Worm (Caenorhabditis elegans) whole organism, L1 larva: Measurements from ENCODE around the gene F48E3.6.

ENCODE experiments used
- egl-27 ChIP-seq, 2 experiments: fragments of 150-350 bp in 1 of 2; sonication (generic microtip); optimal IDR thresholded peaks; 3 replicates each; lab custom pipeline; 2017 to 2018; ENCODE audit warnings: missing biosample characterization in 2 of 2, missing genetic modification characterization in 2 of 2, missing genetic modification reagents in 2 of 2
- elt-3 ChIP-seq, 6 experiments: fragments of 150-350 bp in 1 of 6; sonication (generic microtip); optimal IDR thresholded peaks; 2 replicates each; lab custom pipeline; 2017 to 2018; ENCODE audit warnings: missing biosample characterization in 6 of 6, missing genetic modification characterization in 6 of 6, inconsistent platforms in 1 of 6
- fkh-10 ChIP-seq: sonication (generic microtip); optimal IDR thresholded peaks from 2 replicates; lab custom pipeline; 2017; ENCODE audit warnings: missing biosample characterization, missing genetic modification reagents, missing genetic modification characterization
- nhr-237 ChIP-seq: fragments of 150-350 bp; optimal IDR thresholded peaks from 2 replicates; lab custom pipeline; 2014; ENCODE audit warnings: missing biosample characterization, missing genetic modification characterization
- nhr-77 ChIP-seq: fragments of 150-350 bp; optimal IDR thresholded peaks from 2 replicates; lab custom pipeline; 2014; ENCODE audit warnings: missing biosample characterization, missing genetic modification characterization
- xbp-1 ChIP-seq: sonication (generic microtip); optimal IDR thresholded peaks from 2 replicates; lab custom pipeline; 2016; ENCODE audit warnings: missing genetic modification characterization, missing compliant biosample characterization

DNA sequence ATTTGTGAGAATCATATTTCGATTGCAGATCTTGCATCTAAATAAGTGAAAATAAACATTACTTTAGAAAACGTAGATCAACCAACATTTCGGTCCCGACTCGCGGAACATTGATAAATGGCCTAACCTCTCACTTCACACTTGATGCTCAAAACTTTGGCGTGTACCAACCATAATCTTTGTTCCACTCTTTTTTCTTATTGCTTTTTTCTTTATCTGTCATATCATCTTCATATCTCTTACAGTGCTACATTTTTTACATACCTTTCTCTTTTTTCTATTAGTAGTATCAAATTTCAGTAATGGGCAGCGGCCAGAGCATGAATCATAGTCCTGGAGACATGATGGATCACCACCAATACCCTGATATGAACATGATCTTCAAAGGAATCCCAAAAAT, 22.6 kb upstream of the F48E3.6 start, which contains the start of gene F46C8.3:
- TF ChIP-seq nhr-77 (tag; lab: Kevin White, UChicago) = no peak
- no peak for TF ChIP-seq fkh-10
- TF ChIP-seq nhr-237 = no peak
- TF ChIP-seq egl-27 (tag; optimal IDR thresholded peaks at IDR 0.05; lab: Kevin White, UChicago) = no peak
- TF ChIP-seq elt-3 (tag; optimal IDR thresholded peaks at IDR 0.05; lab: Kevin White, UChicago) = no peak
- no peak for TF ChIP-seq xbp-1 (tag; lab: Kevin White, UChicago)
